Fruit fly (Drosophila melanogaster): ENCODE data around the gene Best2.

DNA sequence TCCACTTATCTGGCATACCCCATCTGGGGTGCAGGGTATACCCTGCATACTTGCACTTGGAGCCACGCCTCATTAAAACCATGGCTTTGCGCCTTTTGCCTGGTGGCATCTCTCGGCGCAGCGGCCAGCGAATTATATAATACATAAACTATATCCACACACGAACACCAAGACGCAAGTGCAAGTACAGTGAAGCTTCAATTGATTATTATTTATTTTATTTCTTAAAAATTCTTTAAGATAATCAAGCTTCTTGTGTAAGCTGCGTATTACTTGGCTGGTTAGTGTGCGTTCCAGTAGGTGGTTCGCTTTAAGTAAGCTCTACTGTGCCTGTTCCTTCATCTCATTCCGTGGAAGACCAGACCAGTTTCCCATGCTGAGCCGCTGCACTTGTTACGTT, 9.9 kb upstream of the Best2 start:
- no peak for TF ChIP-seq Sin3A (optimal IDR thresholded peaks at IDR 0.05)
- no peak for TF ChIP-seq ttk (optimal IDR thresholded peaks at IDR 0.05)
- no peak for TF ChIP-seq insv (optimal IDR thresholded peaks at IDR 0.05)
- TF ChIP-seq psq (optimal IDR thresholded peaks at IDR 0.05) = no peak
- TF ChIP-seq Myc (optimal IDR thresholded peaks at IDR 0.05) = no peak

Data from Kc167 (cell line).